Worm (Caenorhabditis elegans): Measurements from ENCODE around the gene F25E2.2.

ce11 chrX:825375-825774, 14.8 kb upstream of the F25E2.2 start, which contains the start of gene daf-3:
- TF ChIP-seq cog-1 (tag; optimal IDR thresholded peaks at IDR 0.05) (no peak), med-1 (GFP tag; optimal IDR thresholded peaks at IDR 0.05; ENCODE audit: insufficient read depth) (no peak), ztf-29 (GFP tag; IDR thresholded peaks at IDR 0.05) (no peak), ref-1 (GFP tag; conservative IDR thresholded peaks at IDR 0.05) (no peak), T22C8.4 (GFP tag; IDR thresholded peaks at IDR 0.05) (no peak), flt-1 (GFP tag; IDR thresholded peaks at IDR 0.05) (no peak), ztf-23 (GFP tag; IDR thresholded peaks at IDR 0.05) (no peak)
